Fruit fly (Drosophila melanogaster) whole organism, embryonic: Measurements from ENCODE around the gene Gr98b.

Source experiments
- B-H2 ChIP-seq: fragments of 200-800 bp; sonication (Bioruptor generic); optimal IDR thresholded peaks from 2 replicates; lab custom pipeline; 2018; ENCODE audit warnings: missing biosample characterization, mild to moderate bottlenecking, missing genetic modification characterization
- BEAF-32 ChIP-seq: fragments of 200-800 bp; sonication (Bioruptor generic); optimal IDR thresholded peaks from 3 replicates; lab custom pipeline; 2017; ENCODE audit warnings: missing biosample characterization, missing genetic modification characterization, mild to moderate bottlenecking, moderate library complexity, missing genetic modification reagents
- Bdp1 ChIP-seq: fragments of 200-800 bp; sonication (Bioruptor generic); optimal IDR thresholded peaks from 3 replicates; lab custom pipeline; 2016; ENCODE audit warnings: missing biosample characterization, missing genetic modification characterization
- C15 ChIP-seq: fragments of 200-800 bp; sonication (Bioruptor generic); IDR thresholded peaks from 3 replicates; pipeline ENCODE4 v1.3.6; 2022; ENCODE audit warnings: missing biosample characterization, missing genetic modification characterization
- CG1233 ChIP-seq: fragments of 200-800 bp; sonication (Bioruptor generic); optimal IDR thresholded peaks from 4 replicates; lab custom pipeline; 2018; ENCODE audit warnings: missing biosample characterization, mild to moderate bottlenecking, missing genetic modification characterization
- CG12391 ChIP-seq: fragments of 200-800 bp; sonication (Bioruptor generic); optimal IDR thresholded peaks from 3 replicates; lab custom pipeline; 2018; ENCODE audit warnings: missing biosample characterization, mild to moderate bottlenecking, missing genetic modification characterization, moderate library complexity
- CG13123 ChIP-seq: fragments of 200-800 bp; sonication (Bioruptor generic); optimal IDR thresholded peaks from 2 replicates; lab custom pipeline; 2016; ENCODE audit warnings: missing biosample characterization, missing genetic modification characterization
- CG13894 ChIP-seq: fragments of 200-800 bp; sonication (Bioruptor generic); optimal IDR thresholded peaks from 3 replicates; lab custom pipeline; 2018; ENCODE audit warnings: missing biosample characterization, mild to moderate bottlenecking, missing genetic modification characterization, moderate library complexity
- CG15011 ChIP-seq: fragments of 200-800 bp; sonication (Bioruptor generic); optimal IDR thresholded peaks from 3 replicates; lab custom pipeline; 2018; ENCODE audit warnings: missing biosample characterization, mild to moderate bottlenecking, missing genetic modification characterization
- CG16813 ChIP-seq: fragments of 200-800 bp; sonication (Bioruptor generic); IDR thresholded peaks from 3 replicates; pipeline ENCODE4 v1.3.6; 2022; ENCODE audit warnings: missing biosample characterization, missing genetic modification characterization; ENCODE audit not compliant: partially characterized antibody
- CG18619 ChIP-seq: fragments of 200-800 bp; sonication (Bioruptor generic); optimal IDR thresholded peaks from 3 replicates; lab custom pipeline; 2017; ENCODE audit warnings: missing biosample characterization, mild to moderate bottlenecking, missing genetic modification characterization
- CG2120 ChIP-seq: fragments of 200-800 bp; sonication (Bioruptor generic); optimal IDR thresholded peaks from 3 replicates; lab custom pipeline; 2016; ENCODE audit warnings: missing biosample characterization, missing genetic modification characterization
- CG31224 ChIP-seq: fragments of 200-800 bp; sonication (Bioruptor generic); IDR thresholded peaks from 2 replicates; pipeline ENCODE4 v1.3.6; 2022; ENCODE audit warnings: missing biosample characterization, missing genetic modification characterization
- CG3995 ChIP-seq: fragments of 200-800 bp; sonication (Bioruptor generic); optimal IDR thresholded peaks from 3 replicates; lab custom pipeline; 2016; ENCODE audit warnings: missing biosample characterization, missing genetic modification characterization
- CG4424 ChIP-seq: fragments of 200-800 bp; sonication (Bioruptor generic); optimal IDR thresholded peaks from 3 replicates; lab custom pipeline; 2016; ENCODE audit warnings: missing biosample characterization, missing genetic modification characterization
- CG5245 ChIP-seq: fragments of 200-800 bp; sonication (Bioruptor generic); optimal IDR thresholded peaks from 3 replicates; lab custom pipeline; 2016; ENCODE audit warnings: missing biosample characterization, missing genetic modification characterization
- CG6272 ChIP-seq: fragments of 200-800 bp; sonication (Bioruptor generic); IDR thresholded peaks from 2 replicates; pipeline ENCODE4 v1.3.6; 2022; ENCODE audit warnings: missing biosample characterization, missing genetic modification characterization
- CG6854 ChIP-seq: fragments of 200-800 bp; sonication (Bioruptor generic); optimal IDR thresholded peaks from 3 replicates; lab custom pipeline; 2017; ENCODE audit warnings: missing biosample characterization, mild to moderate bottlenecking, missing genetic modification characterization
- CG7745 ChIP-seq: fragments of 200-800 bp; sonication (Bioruptor generic); optimal IDR thresholded peaks from 2 replicates; lab custom pipeline; 2018; ENCODE audit warnings: missing biosample characterization, mild to moderate bottlenecking, missing genetic modification characterization, moderate library complexity
- CG8388 ChIP-seq: fragments of 200-800 bp; sonication (Bioruptor generic); optimal IDR thresholded peaks from 2 replicates; lab custom pipeline; 2019; ENCODE audit warnings: missing biosample characterization, mild to moderate bottlenecking, missing genetic modification characterization, moderate library complexity
- CG9437 ChIP-seq: fragments of 200-800 bp; sonication (Bioruptor generic); optimal IDR thresholded peaks from 2 replicates; lab custom pipeline; 2018; ENCODE audit warnings: missing biosample characterization, mild to moderate bottlenecking, missing genetic modification characterization
- CG9817 ChIP-seq: fragments of 200-800 bp; sonication (Bioruptor generic); optimal IDR thresholded peaks from 2 replicates; lab custom pipeline; 2018; ENCODE audit warnings: missing biosample characterization, mild to moderate bottlenecking, missing genetic modification characterization, moderate library complexity
- Drgx ChIP-seq: fragments of 200-800 bp; sonication (Bioruptor generic); IDR thresholded peaks from 2 replicates; pipeline ENCODE4 v1.3.6; 2022; ENCODE audit warnings: missing biosample characterization, missing genetic modification characterization
- ERR ChIP-seq: fragments of 200-800 bp; sonication (Bioruptor generic); optimal IDR thresholded peaks from 2 replicates; lab custom pipeline; 2016; ENCODE audit warnings: missing biosample characterization, missing genetic modification characterization
- Elba2 ChIP-seq: fragments of 200-800 bp; sonication (Bioruptor generic); optimal IDR thresholded peaks from 3 replicates; lab custom pipeline; 2016; ENCODE audit warnings: missing biosample characterization, missing genetic modification characterization
- H15 ChIP-seq: fragments of 200-800 bp; sonication (Bioruptor generic); IDR thresholded peaks from 3 replicates; pipeline ENCODE4 v1.3.6; 2022; ENCODE audit warnings: missing biosample characterization, missing genetic modification characterization
- HLH3B ChIP-seq: fragments of 200-800 bp; sonication (Bioruptor generic); IDR thresholded peaks from 2 replicates; pipeline ENCODE4 v1.3.6; 2022; ENCODE audit warnings: missing biosample characterization, missing genetic modification characterization
- Oli ChIP-seq: fragments of 200-800 bp; sonication (Bioruptor generic); optimal IDR thresholded peaks from 2 replicates; lab custom pipeline; 2018; ENCODE audit warnings: missing biosample characterization, mild to moderate bottlenecking, missing genetic modification characterization, moderate library complexity
- Pdp1 ChIP-seq, 2 experiments: fragments of 200-800 bp; sonication (Bioruptor generic); optimal IDR thresholded peaks; 3 replicates each; lab custom pipeline; 2016; ENCODE audit warnings: missing biosample characterization in 2 of 2, missing genetic modification characterization in 2 of 2, mild to moderate bottlenecking in 1 of 2, moderate library complexity in 1 of 2
- Ptx1 ChIP-seq: fragments of 200-800 bp; sonication (Bioruptor generic); IDR thresholded peaks from 2 replicates; pipeline ENCODE4 v1.3.6; 2022; ENCODE audit warnings: missing biosample characterization, missing genetic modification characterization
- Rfx ChIP-seq: fragments of 200-800 bp; sonication (Bioruptor generic); IDR thresholded peaks from 2 replicates; pipeline ENCODE4 v1.3.6; 2022; ENCODE audit warnings: missing biosample characterization, missing genetic modification characterization
- Sry-δ ChIP-seq: fragments of 200-800 bp; sonication (Bioruptor generic); optimal IDR thresholded peaks from 2 replicates; lab custom pipeline; 2016; ENCODE audit warnings: missing biosample characterization, missing genetic modification characterization
- bbx ChIP-seq: fragments of 200-800 bp; sonication (Bioruptor generic); IDR thresholded peaks from 2 replicates; pipeline ENCODE4 v1.3.6; 2022; ENCODE audit warnings: missing biosample characterization, missing genetic modification characterization; ENCODE audit not compliant: partially characterized antibody
- bcd ChIP-seq: fragments of 200-800 bp; sonication (Bioruptor generic); optimal IDR thresholded peaks from 2 replicates; lab custom pipeline; 2017; ENCODE audit warnings: missing biosample characterization, mild to moderate bottlenecking, missing genetic modification characterization
- bsh ChIP-seq, 2 experiments: fragments of 200-800 bp; sonication (Bioruptor generic); optimal IDR thresholded peaks; 2 replicates each; lab custom pipeline; 2017 to 2018; ENCODE audit warnings: mild to moderate bottlenecking in 2 of 2, missing biosample characterization in 2 of 2, missing genetic modification characterization in 2 of 2, moderate library complexity in 1 of 2
- cg ChIP-seq: fragments of 200-800 bp; sonication (Bioruptor generic); optimal IDR thresholded peaks from 3 replicates; lab custom pipeline; 2019; ENCODE audit warnings: missing biosample characterization, mild to moderate bottlenecking, missing genetic modification characterization, moderate library complexity
- chn ChIP-seq: fragments of 200-800 bp; sonication (Bioruptor generic); optimal IDR thresholded peaks from 2 replicates; lab custom pipeline; 2016; ENCODE audit warnings: missing biosample characterization, missing genetic modification characterization
- corto ChIP-seq: fragments of 200-800 bp; sonication (Bioruptor generic); optimal IDR thresholded peaks from 2 replicates; lab custom pipeline; 2016; ENCODE audit warnings: missing biosample characterization, mild to moderate bottlenecking, missing genetic modification characterization, moderate library complexity
- eve ChIP-seq, 2 experiments: fragments of >200 bp; optimal IDR thresholded peaks; 2 replicates each; lab custom pipeline; 2017; ENCODE audit warnings: missing biosample characterization in 2 of 2, missing genetic modification characterization in 2 of 2
- her ChIP-seq: fragments of 200-800 bp; sonication (Bioruptor generic); optimal IDR thresholded peaks from 2 replicates; lab custom pipeline; 2016; ENCODE audit warnings: missing biosample characterization, missing genetic modification characterization
- jumu ChIP-seq: fragments of 200-800 bp; sonication (Bioruptor generic); optimal IDR thresholded peaks from 3 replicates; lab custom pipeline; 2016; ENCODE audit warnings: missing biosample characterization, missing genetic modification characterization
- kni ChIP-seq: fragments of 200-800 bp; sonication (Bioruptor generic); optimal IDR thresholded peaks from 3 replicates; lab custom pipeline; 2017; ENCODE audit warnings: mild to moderate bottlenecking, missing biosample characterization, missing genetic modification reagents, missing genetic modification characterization
- nerfin-1 ChIP-seq: fragments of 200-800 bp; sonication (Bioruptor generic); optimal IDR thresholded peaks from 3 replicates; lab custom pipeline; 2019; ENCODE audit warnings: missing biosample characterization, mild to moderate bottlenecking, missing genetic modification characterization, moderate library complexity
- nmo ChIP-seq: fragments of 200-800 bp; sonication (Bioruptor generic); optimal IDR thresholded peaks from 2 replicates; lab custom pipeline; 2018; ENCODE audit warnings: missing biosample characterization, mild to moderate bottlenecking, missing genetic modification characterization, moderate library complexity
- p53 ChIP-seq: fragments of 200-800 bp; sonication (Bioruptor generic); optimal IDR thresholded peaks from 2 replicates; lab custom pipeline; 2016; ENCODE audit warnings: missing biosample characterization, missing genetic modification characterization
- salm ChIP-seq: fragments of 200-800 bp; sonication (Bioruptor generic); optimal IDR thresholded peaks from 2 replicates; lab custom pipeline; 2018; ENCODE audit warnings: missing biosample characterization, mild to moderate bottlenecking, missing genetic modification characterization
- sens-2 ChIP-seq: fragments of 200-800 bp; sonication (Bioruptor generic); IDR thresholded peaks from 2 replicates; pipeline ENCODE4 v1.3.6; 2022; ENCODE audit warnings: missing biosample characterization, missing genetic modification characterization
- sqz ChIP-seq: fragments of 200-800 bp; sonication (Bioruptor generic); optimal IDR thresholded peaks from 3 replicates; lab custom pipeline; 2018; ENCODE audit warnings: missing biosample characterization, mild to moderate bottlenecking, missing genetic modification characterization
- unpg ChIP-seq: fragments of 200-800 bp; sonication (Bioruptor generic); optimal IDR thresholded peaks from 3 replicates; lab custom pipeline; 2018; ENCODE audit warnings: missing biosample characterization, mild to moderate bottlenecking, missing genetic modification characterization, moderate library complexity
- vvl ChIP-seq: fragments of 200-800 bp; sonication (Bioruptor generic); IDR thresholded peaks from 2 replicates; pipeline ENCODE4 v1.3.6; 2022; ENCODE audit warnings: missing biosample characterization, missing genetic modification characterization

The Gr98b gene

dm6 chr3R:27557970-27558659 is 15.8 kb downstream of the Gr98b start (continued):
- peak; percentile 99 for TF ChIP-seq nerfin-1 (tag; lab: Kevin White, UChicago)
- TF ChIP-seq CG5245 (GFP tag; lab: Kevin White, UChicago): no peak
- peak; percentile 16 for TF ChIP-seq chn (GFP tag; lab: Kevin White, UChicago)
- no peak for TF ChIP-seq Drgx (GFP tag; lab: Robert Waterston, UW)
- peak; percentile 30 for TF ChIP-seq Oli
- TF ChIP-seq unpg (GFP tag; lab: Kevin White, UChicago): no peak
- TF ChIP-seq bbx: 0 out of 2 replicates have a peak, but pooled peaks have one; percentile 32
- peak; percentile 14 for TF ChIP-seq CG8388
- TF ChIP-seq CG13894 (tag; lab: Kevin White, UChicago): peak; percentile 93
- peak in 1 of 2 experiments; percentile 25 for TF ChIP-seq bsh (GFP tag; optimal IDR thresholded peaks at IDR 0.05; lab: Kevin White, UChicago)
- no peak for TF ChIP-seq CG7745 (tag; lab: Kevin White, UChicago)
- TF ChIP-seq CG31224: no peak
- TF ChIP-seq salm (tag; lab: Kevin White, UChicago): no peak
- no peak for TF ChIP-seq eve (GFP tag; optimal IDR thresholded peaks at IDR 0.05; lab: Kevin White, UChicago)
- no peak for TF ChIP-seq CG18619 (GFP tag; lab: Kevin White, UChicago)
- no peak for TF ChIP-seq jumu (GFP tag; lab: Kevin White, UChicago)
- no peak for TF ChIP-seq CG13123
- no peak for TF ChIP-seq ERR (GFP tag; lab: Kevin White, UChicago)
- TF ChIP-seq Sry-δ (GFP tag; lab: Kevin White, UChicago): no peak
- no peak for TF ChIP-seq CG9817 (tag; lab: Kevin White, UChicago)
- peak; percentile 25 for TF ChIP-seq nmo (GFP tag; lab: Kevin White, UChicago)
- no peak for TF ChIP-seq CG9437 (GFP tag; lab: Kevin White, UChicago)
- no peak for TF ChIP-seq CG15011 (GFP tag; lab: Kevin White, UChicago)
- no peak for TF ChIP-seq p53 (GFP tag; lab: Kevin White, UChicago)
- TF ChIP-seq vvl (GFP tag; lab: Robert Waterston, UW): 0 out of 2 replicates have a peak, but pooled peaks have one; percentile 21
- TF ChIP-seq BEAF-32: no peak
- TF ChIP-seq Rfx: no peak
- no peak for TF ChIP-seq CG4424 (GFP tag; lab: Kevin White, UChicago)
- TF ChIP-seq bcd (GFP tag; lab: Kevin White, UChicago): no peak
- peak; percentile 20 for TF ChIP-seq CG2120
- no peak for TF ChIP-seq Elba2
- no peak for TF ChIP-seq kni (GFP tag; lab: Kevin White, UChicago)
- TF ChIP-seq cg (GFP tag; lab: Kevin White, UChicago): no peak
- no peak for TF ChIP-seq sens-2 (GFP tag; lab: Robert Waterston, UW)
- no peak for TF ChIP-seq Ptx1 (GFP tag; lab: Robert Waterston, UW)
- TF ChIP-seq CG3995: no peak
- TF ChIP-seq CG1233 (GFP tag; lab: Kevin White, UChicago): no peak
- no peak for TF ChIP-seq corto
- no peak for TF ChIP-seq CG6854 (GFP tag; lab: Kevin White, UChicago)
- TF ChIP-seq C15 (GFP tag; lab: Robert Waterston, UW): no peak
- TF ChIP-seq sqz: peak; percentile 81
- TF ChIP-seq CG12391 (tag; lab: Kevin White, UChicago): peak; percentile 32
- TF ChIP-seq her: no peak
- no peak for TF ChIP-seq HLH3B (GFP tag; lab: Robert Waterston, UW)
- TF ChIP-seq H15 (GFP tag; lab: Robert Waterston, UW): no peak
- TF ChIP-seq Pdp1 (GFP tag; optimal IDR thresholded peaks at IDR 0.05; lab: Kevin White, UChicago): no peak
- no peak for TF ChIP-seq Bdp1
- 0 out of 3 replicates have a peak, but pooled peaks have one; percentile 7 for TF ChIP-seq CG16813 (GFP tag; lab: Robert Waterston, UW)
- TF ChIP-seq CG6272 (GFP tag; lab: Robert Waterston, UW): no peak
- no peak for TF ChIP-seq B-H2 (GFP tag; lab: Kevin White, UChicago)
